Fruit fly (Drosophila melanogaster) whole organism, pupa: Measurements from ENCODE around the gene CG9784.
A peak's percentile ranks its signal among the peaks of the same experiment; 100 is the strongest.

Experiments
- CG10348 ChIP-seq: fragments of 200-800 bp; sonication (Bioruptor generic); IDR thresholded peaks from 2 replicates; pipeline ENCODE4 v1.3.6; 2022; ENCODE audit warnings: missing biosample characterization, missing genetic modification characterization
- CG12605 ChIP-seq: fragments of 200-800 bp; sonication (Bioruptor generic); IDR thresholded peaks from 2 replicates; pipeline ENCODE4 v1.3.6; 2022; ENCODE audit warnings: missing biosample characterization, missing genetic modification characterization
- CG13204 ChIP-seq: fragments of 200-800 bp; sonication (Bioruptor generic); optimal IDR thresholded peaks from 2 replicates; lab custom pipeline; 2018; ENCODE audit warnings: missing biosample characterization, mild to moderate bottlenecking, missing genetic modification characterization, moderate library complexity
- CG14655 ChIP-seq: fragments of 200-800 bp; sonication (Bioruptor generic); optimal IDR thresholded peaks from 3 replicates; lab custom pipeline; 2017; ENCODE audit warnings: mild to moderate bottlenecking, missing biosample characterization, missing genetic modification reagents, missing genetic modification characterization
- CG15710 ChIP-seq: fragments of 200-800 bp; sonication (Bioruptor generic); optimal IDR thresholded peaks from 2 replicates; lab custom pipeline; 2018; ENCODE audit warnings: missing biosample characterization, mild to moderate bottlenecking, missing genetic modification characterization, moderate library complexity
- CG17806 ChIP-seq: fragments of 200-800 bp; sonication (Bioruptor generic); optimal IDR thresholded peaks from 2 replicates; lab custom pipeline; 2018; ENCODE audit warnings: missing biosample characterization, mild to moderate bottlenecking, missing genetic modification characterization, moderate library complexity
- CG32121 ChIP-seq: fragments of 200-800 bp; sonication (Bioruptor generic); IDR thresholded peaks from 2 replicates; pipeline ENCODE4 v1.3.6; 2022; ENCODE audit warnings: missing biosample characterization, missing genetic modification characterization
- CG34367 ChIP-seq: fragments of 200-800 bp; sonication (Bioruptor generic); optimal IDR thresholded peaks from 2 replicates; lab custom pipeline; 2018; ENCODE audit warnings: missing biosample characterization, mild to moderate bottlenecking, missing genetic modification characterization
- CG4496 ChIP-seq: fragments of 200-800 bp; sonication (Bioruptor generic); IDR thresholded peaks from 3 replicates; pipeline ENCODE4 v1.3.6; 2022; ENCODE audit warnings: missing biosample characterization, missing genetic modification characterization
- CG8159 ChIP-seq: fragments of 200-800 bp; sonication (Bioruptor generic); optimal IDR thresholded peaks from 3 replicates; lab custom pipeline; 2018; ENCODE audit warnings: missing biosample characterization, mild to moderate bottlenecking, missing genetic modification characterization, moderate library complexity
- CG8301 ChIP-seq: fragments of 200-800 bp; sonication (Bioruptor generic); optimal IDR thresholded peaks from 2 replicates; lab custom pipeline; 2018; ENCODE audit warnings: missing biosample characterization, mild to moderate bottlenecking, missing genetic modification characterization
- CG9948 ChIP-seq: fragments of 200-800 bp; sonication (Bioruptor generic); optimal IDR thresholded peaks from 2 replicates; lab custom pipeline; 2018; ENCODE audit warnings: missing biosample characterization, mild to moderate bottlenecking, missing genetic modification characterization, moderate library complexity
- D1 ChIP-seq: fragments of 200-800 bp; sonication (Bioruptor generic); optimal IDR thresholded peaks from 2 replicates; lab custom pipeline; 2018; ENCODE audit warnings: missing biosample characterization, mild to moderate bottlenecking, missing genetic modification characterization, moderate library complexity
- EcR ChIP-seq: fragments of 200-800 bp; sonication (Bioruptor generic); optimal IDR thresholded peaks from 3 replicates; lab custom pipeline; 2019; ENCODE audit warnings: missing biosample characterization, missing genetic modification characterization, mild to moderate bottlenecking, moderate library complexity, missing genetic modification reagents
- Ets98B ChIP-seq: fragments of 200-800 bp; sonication (Bioruptor generic); IDR thresholded peaks from 2 replicates; pipeline ENCODE4 v1.3.6; 2022; ENCODE audit warnings: missing biosample characterization, missing genetic modification characterization
- Pif1A ChIP-seq: fragments of 200-800 bp; sonication (Bioruptor generic); optimal IDR thresholded peaks from 3 replicates; lab custom pipeline; 2016; ENCODE audit warnings: missing biosample characterization, missing genetic modification characterization
- Pif1B ChIP-seq: fragments of 200-800 bp; sonication (Bioruptor generic); optimal IDR thresholded peaks from 3 replicates; lab custom pipeline; 2016; ENCODE audit warnings: missing biosample characterization, missing genetic modification characterization
- Snoo ChIP-seq: fragments of 200-800 bp; sonication (Bioruptor generic); optimal IDR thresholded peaks from 3 replicates; lab custom pipeline; 2017; ENCODE audit warnings: missing biosample characterization, mild to moderate bottlenecking, missing genetic modification characterization, inconsistent platforms
- fd96Ca ChIP-seq: fragments of 200-800 bp; sonication (Bioruptor generic); IDR thresholded peaks from 3 replicates; pipeline ENCODE4 v1.3.6; 2022; ENCODE audit warnings: missing biosample characterization, missing genetic modification characterization
- gl ChIP-seq: fragments of 200-800 bp; sonication (Bioruptor generic); optimal IDR thresholded peaks from 2 replicates; lab custom pipeline; 2018; ENCODE audit warnings: missing biosample characterization, mild to moderate bottlenecking, missing genetic modification characterization
- rn ChIP-seq: fragments of 200-800 bp; sonication (Bioruptor generic); IDR thresholded peaks from 2 replicates; pipeline ENCODE4 v1.3.6; 2022; ENCODE audit warnings: missing biosample characterization, missing genetic modification characterization

CG9784 gene

DNA sequence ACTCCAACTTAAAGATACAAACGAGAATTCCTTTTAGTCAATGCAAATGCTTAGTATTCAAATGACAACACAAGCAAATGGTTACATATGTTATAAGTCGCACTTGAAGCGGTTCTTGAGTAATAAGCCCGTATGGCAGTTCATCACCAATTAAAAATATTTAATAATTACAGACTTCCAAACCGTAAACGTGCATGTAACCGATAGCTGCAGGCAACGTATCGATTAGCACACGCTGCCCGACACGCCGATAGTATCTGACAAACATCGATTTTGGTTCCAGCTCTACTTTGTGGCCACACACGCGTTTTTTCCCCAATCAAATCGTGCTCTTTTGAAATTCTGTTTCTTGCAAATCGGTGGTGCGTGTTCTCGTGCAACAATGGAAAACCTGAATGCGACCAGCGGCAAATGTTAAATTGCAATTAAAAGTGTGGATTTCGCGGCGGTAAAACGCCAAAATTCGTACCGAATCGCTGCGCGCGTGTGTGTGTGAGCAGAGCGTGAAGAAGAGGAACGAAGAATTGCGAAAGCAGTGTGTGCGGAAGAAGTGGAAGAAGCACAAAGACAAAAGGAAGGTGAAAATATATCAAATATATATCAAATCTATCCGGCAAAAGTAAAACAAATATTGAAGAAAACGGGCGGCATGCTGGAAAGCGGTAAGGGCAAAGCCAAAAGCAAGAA, at the start of gene CG9784, which contains the start of gene Nup153:
Gene CG9784 (minus strand): TSS at position 238 of the 687 bp plus-strand sequence.
Gene Nup153 (plus strand): TSS at position 264 of the 687 bp plus-strand sequence.
- TF ChIP-seq EcR (GFP tag; lab: Kevin White, UChicago) (no peak), fd96Ca (GFP tag; lab: Robert Waterston, UW) (0 out of 3 replicates have a peak, but pooled peaks have one; percentile 12)

DNA sequence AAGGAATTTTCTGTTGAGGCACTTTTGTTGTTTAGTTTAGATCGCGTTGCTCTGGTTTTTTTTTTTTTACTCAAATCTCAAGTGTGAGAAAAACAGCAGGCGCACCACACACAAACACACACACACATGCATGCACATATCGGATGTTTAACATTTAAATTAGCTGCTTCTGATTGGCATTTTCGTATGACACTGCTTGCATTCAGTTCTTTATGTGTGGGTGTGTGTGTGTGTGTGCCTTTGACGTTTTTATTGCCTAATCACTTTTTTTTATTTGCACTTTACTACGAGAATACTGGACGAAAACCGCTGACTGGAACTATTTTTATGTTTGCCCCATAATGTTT, 49.4 kb upstream of the CG9784 start:
- TF ChIP-seq CG10348 (GFP tag; lab: Robert Waterston, UW) (no peak), CG32121 (GFP tag; lab: Robert Waterston, UW) (0 out of 2 replicates have a peak, but pooled peaks have one; percentile 14)

DNA sequence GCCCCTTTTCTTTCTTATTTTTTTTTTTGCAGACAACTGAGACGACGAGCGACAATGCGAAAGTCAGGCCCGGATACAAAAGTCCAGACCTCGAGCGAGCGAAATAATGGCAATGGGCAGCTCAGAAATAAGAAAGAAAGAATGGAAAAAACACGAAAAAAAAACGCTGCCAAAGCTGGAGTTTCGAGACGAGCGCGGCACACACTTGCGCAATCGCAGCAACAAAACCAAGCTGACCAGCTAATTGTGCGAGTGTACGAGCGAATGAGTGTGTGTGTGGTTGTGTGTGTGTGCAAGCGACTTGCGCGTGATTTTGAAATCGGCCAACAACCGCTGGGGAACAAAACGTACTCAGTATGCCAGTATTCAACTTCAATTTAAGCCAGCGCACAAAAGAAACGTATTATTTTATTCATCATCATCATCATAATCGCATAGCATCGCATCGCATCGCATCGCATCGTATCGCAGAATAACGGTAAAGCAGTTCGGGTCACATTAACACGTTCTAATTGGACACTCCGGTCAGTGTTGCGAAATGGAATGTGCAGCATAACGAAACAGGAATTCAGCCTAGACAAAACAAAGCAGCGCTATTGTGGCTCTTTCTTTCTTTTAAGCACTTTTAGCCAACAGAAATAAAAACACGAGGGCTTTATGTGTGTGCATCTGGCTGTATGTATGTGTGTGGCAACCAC, 48.9 kb upstream of the CG9784 start:
- TF ChIP-seq gl (tag; lab: Kevin White, UChicago) (peak; percentile 7), CG9948 (tag; lab: Kevin White, UChicago) (no peak), Ets98B (peak; percentile 9; the same call in 1 of the 2 replicates), EcR (GFP tag; lab: Kevin White, UChicago) (peak; percentile 72), CG12605 (GFP tag; lab: Robert Waterston, UW) (peak; percentile 17; the same call in 1 of the 2 replicates), CG15710 (tag; lab: Kevin White, UChicago) (no peak), CG13204 (peak; percentile 61), Pif1B (GFP tag; lab: Kevin White, UChicago) (peak; percentile 26)

DNA sequence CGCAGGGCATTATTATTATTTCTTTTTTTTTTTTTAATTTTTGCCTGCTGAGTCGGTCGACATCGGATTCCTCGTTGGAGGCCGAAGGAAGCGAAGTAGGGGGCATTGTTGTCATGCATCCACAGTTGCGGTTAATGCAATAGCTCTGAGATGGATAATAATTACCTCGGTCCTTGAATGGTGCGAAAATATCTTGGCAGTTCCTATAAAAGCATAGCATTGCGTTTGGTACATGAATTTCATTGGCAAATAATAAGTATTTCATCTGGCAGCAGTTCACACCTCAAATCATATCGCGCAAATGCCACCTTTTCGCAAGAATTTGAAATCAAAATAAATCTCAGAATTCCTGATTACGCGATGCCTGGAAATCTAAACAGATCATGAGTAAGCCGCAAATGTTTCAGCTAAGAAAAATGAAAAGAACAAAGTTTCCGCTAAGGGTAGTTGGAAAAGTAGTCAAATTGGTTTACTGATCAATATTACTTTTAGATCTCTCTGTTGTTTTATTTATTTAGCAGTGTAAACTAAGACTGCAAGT, 48.1 kb upstream of the CG9784 start:
- TF ChIP-seq CG15710 (tag; lab: Kevin White, UChicago) (peak; percentile 18), Ets98B (no peak), rn (GFP tag; lab: Robert Waterston, UW) (no peak), EcR (GFP tag; lab: Kevin White, UChicago) (no peak), CG32121 (GFP tag; lab: Robert Waterston, UW) (no peak), CG4496 (no peak), CG13204 (no peak), CG12605 (GFP tag; lab: Robert Waterston, UW) (no peak), CG9948 (tag; lab: Kevin White, UChicago) (peak; percentile 38), CG8159 (peak; percentile 36), CG10348 (GFP tag; lab: Robert Waterston, UW) (no peak), CG34367 (tag; lab: Kevin White, UChicago) (no peak), Snoo (tag; lab: Kevin White, UChicago) (peak; percentile 30), CG8301 (tag; lab: Kevin White, UChicago) (no peak), CG14655 (GFP tag; lab: Kevin White, UChicago) (no peak), Pif1A (no peak), Pif1B (GFP tag; lab: Kevin White, UChicago) (no peak), D1 (tag; lab: Kevin White, UChicago) (no peak), gl (tag; lab: Kevin White, UChicago) (no peak), fd96Ca (GFP tag; lab: Robert Waterston, UW) (no peak)

DNA sequence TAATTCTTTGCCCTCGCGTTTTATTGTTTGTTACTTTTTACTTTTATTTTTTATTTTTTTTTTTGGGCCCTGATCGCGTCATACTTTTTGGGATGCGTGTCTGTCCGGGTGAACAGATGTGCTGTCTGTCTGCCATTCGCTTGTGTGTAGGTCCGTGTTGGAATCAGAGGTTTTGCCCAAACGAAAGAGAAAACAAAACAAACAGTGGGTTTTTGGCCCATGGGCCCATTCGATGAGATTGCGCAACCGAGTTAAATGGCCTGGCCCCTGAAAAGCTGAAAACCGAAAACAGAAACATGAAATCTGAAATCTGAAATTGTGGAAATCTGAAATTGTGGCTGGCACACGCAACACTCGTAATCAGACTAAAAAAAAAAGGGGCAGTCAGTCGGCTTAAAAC, 46.5 kb upstream of the CG9784 start:
- TF ChIP-seq CG10348 (GFP tag; lab: Robert Waterston, UW) (no peak), Snoo (tag; lab: Kevin White, UChicago) (no peak), EcR (GFP tag; lab: Kevin White, UChicago) (no peak)

DNA sequence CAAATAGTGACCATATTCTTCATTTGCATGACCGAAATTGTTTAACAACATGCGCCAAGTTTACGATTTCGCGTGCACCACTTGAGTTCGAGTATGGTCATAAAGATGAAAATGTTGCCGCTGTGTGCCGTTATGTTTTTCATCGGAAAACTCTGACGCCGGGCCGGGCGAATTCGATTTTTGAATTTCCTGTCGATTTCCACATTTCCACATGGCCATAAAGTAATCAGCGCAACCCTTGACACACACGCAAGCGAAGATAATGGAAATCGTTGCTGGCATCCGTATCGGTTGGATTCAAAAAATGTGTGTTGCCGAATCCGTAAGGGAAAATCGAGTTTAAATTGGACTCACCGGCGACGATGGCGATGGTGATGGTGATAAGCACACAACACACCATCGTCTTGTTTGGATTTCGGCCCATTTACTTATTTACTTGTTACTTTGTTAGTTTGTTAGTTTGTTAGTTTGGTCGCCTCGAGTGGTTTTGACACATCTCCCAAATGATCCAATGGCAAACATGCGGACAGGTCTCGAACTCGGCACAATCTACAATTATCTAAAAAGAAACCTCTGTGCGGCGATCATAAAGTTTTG, 45.6 kb upstream of the CG9784 start:
- no peak for TF ChIP-seq CG13204
- no peak for TF ChIP-seq Pif1A
- TF ChIP-seq CG10348 (GFP tag; lab: Robert Waterston, UW), result no peak
- no peak for TF ChIP-seq EcR (GFP tag; lab: Kevin White, UChicago)
- no peak for TF ChIP-seq CG8301 (tag; lab: Kevin White, UChicago)
- TF ChIP-seq D1 (tag; lab: Kevin White, UChicago), result no peak
- no peak for TF ChIP-seq CG15710 (tag; lab: Kevin White, UChicago)
- no peak for TF ChIP-seq CG17806 (tag; lab: Kevin White, UChicago)
- TF ChIP-seq CG34367 (tag; lab: Kevin White, UChicago), result no peak
- TF ChIP-seq CG4496, result no peak
- TF ChIP-seq Ets98B, result no peak
- no peak for TF ChIP-seq CG32121 (GFP tag; lab: Robert Waterston, UW)
- TF ChIP-seq CG12605 (GFP tag; lab: Robert Waterston, UW), result no peak
